Worm (Caenorhabditis elegans) whole organism, L1 larva: ENCODE measurements around the gene ubc-1.

Experiments used
- C16A3.4 ChIP-seq: fragments of 150-350 bp; optimal IDR thresholded peaks from 2 replicates; lab custom pipeline; 2014; ENCODE audit warnings: missing biosample characterization, missing genetic modification characterization
- C34B4.2 ChIP-seq: sonication (generic microtip); optimal IDR thresholded peaks from 2 replicates; lab custom pipeline; 2017; ENCODE audit warnings: mild to moderate bottlenecking, missing genetic modification characterization, missing compliant biosample characterization
- aly-2 ChIP-seq: fragments of 150-350 bp; optimal IDR thresholded peaks from 2 replicates; lab custom pipeline; 2014; ENCODE audit warnings: missing biosample characterization, missing genetic modification characterization
- ama-1 ChIP-seq: fragments of 150-350 bp; optimal IDR thresholded peaks from 2 replicates; lab custom pipeline; 2014
- blmp-1 ChIP-seq: fragments of 150-350 bp; optimal IDR thresholded peaks from 2 replicates; lab custom pipeline; 2014; ENCODE audit warnings: missing biosample characterization, missing genetic modification characterization
- ceh-8 ChIP-seq: fragments of 200-800 bp; sonication (Bioruptor generic); optimal IDR thresholded peaks from 2 replicates; lab custom pipeline; 2018; ENCODE audit warnings: mild to moderate bottlenecking, missing genetic modification characterization, moderate library complexity, missing compliant biosample characterization
- ceh-88 ChIP-seq: fragments of 200-800 bp; sonication (Bioruptor generic); IDR thresholded peaks from 2 replicates; pipeline ENCODE4 v1.3.6; 2022; ENCODE audit warnings: missing genetic modification characterization, missing compliant biosample characterization
- ceh-90 ChIP-seq: sonication (generic microtip); optimal IDR thresholded peaks from 2 replicates; lab custom pipeline; 2016; ENCODE audit warnings: missing genetic modification characterization, missing compliant biosample characterization
- ces-1 ChIP-seq: fragments of 150-350 bp; optimal IDR thresholded peaks from 2 replicates; lab custom pipeline; 2014; ENCODE audit warnings: missing biosample characterization, missing genetic modification reagents, missing genetic modification characterization
- efl-3 ChIP-seq: fragments of 200-800 bp; sonication (Bioruptor generic); optimal IDR thresholded peaks from 2 replicates; lab custom pipeline; 2018; ENCODE audit warnings: mild to moderate bottlenecking, missing genetic modification characterization, missing compliant biosample characterization
- egl-27 ChIP-seq, 2 experiments: fragments of 150-350 bp in 1 of 2; sonication (generic microtip); optimal IDR thresholded peaks; 3 replicates each; lab custom pipeline; 2017 to 2018; ENCODE audit warnings: missing biosample characterization in 2 of 2, missing genetic modification characterization in 2 of 2, missing genetic modification reagents in 2 of 2
- elt-2 ChIP-seq: sonication (generic microtip); optimal IDR thresholded peaks from 2 replicates; lab custom pipeline; 2016; ENCODE audit warnings: missing genetic modification characterization, mild to moderate bottlenecking, inconsistent platforms, missing compliant biosample characterization, missing genetic modification reagents
- elt-3 ChIP-seq, 6 experiments: fragments of 150-350 bp in 1 of 6; sonication (generic microtip); optimal IDR thresholded peaks; 2 replicates each; lab custom pipeline; 2017 to 2018; ENCODE audit warnings: missing biosample characterization in 6 of 6, missing genetic modification characterization in 6 of 6, inconsistent platforms in 1 of 6
- fkh-10 ChIP-seq: sonication (generic microtip); optimal IDR thresholded peaks from 2 replicates; lab custom pipeline; 2017; ENCODE audit warnings: missing biosample characterization, missing genetic modification reagents, missing genetic modification characterization
- fkh-4 ChIP-seq: sonication (generic microtip); optimal IDR thresholded peaks from 2 replicates; lab custom pipeline; 2016; ENCODE audit warnings: missing compliant biosample characterization, missing genetic modification characterization, borderline replicate concordance
- fos-1 ChIP-seq: fragments of 150-350 bp; optimal IDR thresholded peaks from 2 replicates; lab custom pipeline; 2014; ENCODE audit warnings: missing biosample characterization, missing genetic modification characterization
- hlh-4 ChIP-seq: sonication (generic microtip); optimal IDR thresholded peaks from 2 replicates; lab custom pipeline; 2016; ENCODE audit warnings: mild to moderate bottlenecking, missing genetic modification characterization, missing compliant biosample characterization
- irx-1 ChIP-seq: sonication (generic microtip); optimal IDR thresholded peaks from 2 replicates; lab custom pipeline; 2016; ENCODE audit warnings: missing genetic modification characterization, missing compliant biosample characterization
- isw-1 ChIP-seq: fragments of 200-800 bp; sonication (Bioruptor generic); IDR thresholded peaks from 2 replicates; pipeline ENCODE4 v1.3.6; 2022; ENCODE audit warnings: missing genetic modification characterization, missing compliant biosample characterization
- lin-14 ChIP-seq: fragments of 200-800 bp; sonication (Bioruptor generic); optimal IDR thresholded peaks from 2 replicates; lab custom pipeline; 2018; ENCODE audit warnings: mild to moderate bottlenecking, missing genetic modification characterization, moderate library complexity, missing compliant biosample characterization
- lin-15B ChIP-seq: fragments of 150-350 bp; sonication (generic microtip); optimal IDR thresholded peaks from 3 replicates; lab custom pipeline; 2014; ENCODE audit warnings: missing biosample characterization, missing genetic modification characterization
- lin-35 ChIP-seq, 2 experiments: fragments of 150-350 bp; optimal IDR thresholded peaks; 2 replicates each; lab custom pipeline; 2014; ENCODE audit warnings: missing biosample characterization in 2 of 2, missing genetic modification characterization in 2 of 2, missing genetic modification reagents in 2 of 2
- lin-39 ChIP-seq: fragments of 150-350 bp; optimal IDR thresholded peaks from 2 replicates; lab custom pipeline; 2014; ENCODE audit warnings: missing biosample characterization, missing genetic modification reagents, missing genetic modification characterization
- lir-3 ChIP-seq: sonication (generic microtip); optimal IDR thresholded peaks from 2 replicates; lab custom pipeline; 2016; ENCODE audit warnings: mild to moderate bottlenecking, missing genetic modification characterization, moderate library complexity, missing compliant biosample characterization; ENCODE audit not compliant: poor library complexity
- lsy-2 ChIP-seq, 2 experiments: fragments of 150-350 bp; optimal IDR thresholded peaks; 2 replicates each; lab custom pipeline; 2014; ENCODE audit warnings: missing biosample characterization in 2 of 2, missing genetic modification characterization in 2 of 2
- mdl-1 ChIP-seq, 2 experiments: fragments of 150-350 bp; optimal IDR thresholded peaks; 2 replicates each; lab custom pipeline; 2014 to 2017; ENCODE audit warnings: missing biosample characterization in 2 of 2, missing genetic modification characterization in 2 of 2, inconsistent platforms in 1 of 2
- mef-2 ChIP-seq: fragments of 150-350 bp; optimal IDR thresholded peaks from 2 replicates; lab custom pipeline; 2014; ENCODE audit warnings: missing biosample characterization, missing genetic modification characterization
- nhr-12 ChIP-seq: sonication (generic microtip); optimal IDR thresholded peaks from 2 replicates; lab custom pipeline; 2017; ENCODE audit warnings: missing biosample characterization, missing genetic modification characterization
- nhr-19 ChIP-seq: fragments of 200-800 bp; sonication (Bioruptor generic); conservative IDR thresholded peaks from 2 replicates; pipeline ENCODE4 v1.3.6; 2022; ENCODE audit warnings: missing genetic modification characterization, missing compliant biosample characterization
- nhr-20 ChIP-seq: sonication (generic microtip); optimal IDR thresholded peaks from 2 replicates; lab custom pipeline; 2016; ENCODE audit warnings: mild to moderate bottlenecking, missing genetic modification characterization, missing compliant biosample characterization
- nhr-71 ChIP-seq: sonication (generic microtip); optimal IDR thresholded peaks from 2 replicates; lab custom pipeline; 2016; ENCODE audit warnings: mild to moderate bottlenecking, missing genetic modification characterization, moderate library complexity, missing compliant biosample characterization
- nhr-76 ChIP-seq: sonication (generic microtip); optimal IDR thresholded peaks from 2 replicates; lab custom pipeline; 2017; ENCODE audit warnings: missing biosample characterization, missing genetic modification characterization
- nhr-77 ChIP-seq: fragments of 150-350 bp; optimal IDR thresholded peaks from 2 replicates; lab custom pipeline; 2014; ENCODE audit warnings: missing biosample characterization, missing genetic modification characterization
- nhr-84 ChIP-seq: sonication (generic microtip); optimal IDR thresholded peaks from 2 replicates; lab custom pipeline; 2017; ENCODE audit warnings: missing biosample characterization, missing genetic modification characterization
- nhr-85 ChIP-seq: sonication (generic microtip); peaks from one replicate; lab custom pipeline; 2016; ENCODE audit warnings: missing genetic modification characterization, inconsistent platforms, missing compliant biosample characterization
- nhr-90 ChIP-seq: sonication (generic microtip); optimal IDR thresholded peaks from 2 replicates; lab custom pipeline; 2016; ENCODE audit warnings: mild to moderate bottlenecking, missing genetic modification characterization, missing compliant biosample characterization; ENCODE audit not compliant: poor library complexity
- pag-3 ChIP-seq: sonication (generic microtip); optimal IDR thresholded peaks from 2 replicates; lab custom pipeline; 2017; ENCODE audit warnings: missing genetic modification characterization, mild to moderate bottlenecking, missing compliant biosample characterization, antibody characterized with exemption, borderline replicate concordance; ENCODE audit not compliant: insufficient read depth
- pax-3 ChIP-seq: fragments of 200-800 bp; sonication (Bioruptor generic); optimal IDR thresholded peaks from 2 replicates; lab custom pipeline; 2018; ENCODE audit warnings: mild to moderate bottlenecking, missing genetic modification characterization, moderate library complexity, missing compliant biosample characterization
- skn-1 ChIP-seq: fragments of 150-350 bp; optimal IDR thresholded peaks from 2 replicates; lab custom pipeline; 2014; ENCODE audit warnings: missing biosample characterization, missing genetic modification characterization
- snpc-4 ChIP-seq: fragments of 150-350 bp; optimal IDR thresholded peaks from 2 replicates; lab custom pipeline; 2014; ENCODE audit warnings: missing biosample characterization, missing genetic modification characterization
- snu-23 ChIP-seq: sonication (generic microtip); optimal IDR thresholded peaks from 2 replicates; lab custom pipeline; 2016; ENCODE audit warnings: missing genetic modification characterization, missing compliant biosample characterization
- sox-4 ChIP-seq: sonication (generic microtip); optimal IDR thresholded peaks from 2 replicates; lab custom pipeline; 2016; ENCODE audit warnings: missing genetic modification characterization, missing compliant biosample characterization
- tlp-1 ChIP-seq: fragments of 150-350 bp; optimal IDR thresholded peaks from 2 replicates; lab custom pipeline; 2014; ENCODE audit warnings: missing biosample characterization, missing genetic modification characterization
- unc-98 ChIP-seq: fragments of 200-800 bp; sonication (Bioruptor generic); IDR thresholded peaks from 2 replicates; pipeline ENCODE4 v1.3.6; 2022; ENCODE audit warnings: missing genetic modification characterization, missing compliant biosample characterization
- xbp-1 ChIP-seq: sonication (generic microtip); optimal IDR thresholded peaks from 2 replicates; lab custom pipeline; 2016; ENCODE audit warnings: missing genetic modification characterization, missing compliant biosample characterization
- ztf-11 ChIP-seq, 2 experiments: sonication (generic microtip); optimal IDR thresholded peaks; 2 replicates each; lab custom pipeline; 2016 to 2017; ENCODE audit warnings: missing genetic modification characterization in 2 of 2, missing biosample characterization in 1 of 2, missing compliant biosample characterization in 1 of 2

Gene ubc-1

DNA sequence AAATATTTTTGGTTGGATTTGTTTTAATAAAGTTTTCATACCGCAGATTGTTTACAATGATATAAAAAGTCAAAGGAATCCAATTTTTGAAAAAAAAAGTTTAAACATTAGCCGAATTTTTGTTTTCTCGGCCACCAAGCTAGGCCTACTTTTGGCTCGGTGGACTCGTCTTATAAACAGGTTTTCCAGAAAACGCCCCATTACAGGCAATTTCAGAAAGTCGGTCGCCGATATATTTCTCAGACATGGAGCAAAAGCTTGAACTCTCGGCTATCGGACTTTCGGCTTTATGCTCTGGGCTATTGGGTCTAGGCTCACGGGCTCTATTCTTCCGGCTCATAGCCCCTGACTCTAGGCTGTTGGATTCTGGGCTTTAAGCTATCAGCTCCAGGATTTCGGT lies 19.7 kb upstream of the ubc-1 start:
- no peak for TF ChIP-seq ceh-90
- TF ChIP-seq pag-3 (tag; lab: Kevin White, UChicago) = no peak
- TF ChIP-seq isw-1 = no peak
- TF ChIP-seq lin-39 (tag; lab: Kevin White, UChicago) = no peak

DNA sequence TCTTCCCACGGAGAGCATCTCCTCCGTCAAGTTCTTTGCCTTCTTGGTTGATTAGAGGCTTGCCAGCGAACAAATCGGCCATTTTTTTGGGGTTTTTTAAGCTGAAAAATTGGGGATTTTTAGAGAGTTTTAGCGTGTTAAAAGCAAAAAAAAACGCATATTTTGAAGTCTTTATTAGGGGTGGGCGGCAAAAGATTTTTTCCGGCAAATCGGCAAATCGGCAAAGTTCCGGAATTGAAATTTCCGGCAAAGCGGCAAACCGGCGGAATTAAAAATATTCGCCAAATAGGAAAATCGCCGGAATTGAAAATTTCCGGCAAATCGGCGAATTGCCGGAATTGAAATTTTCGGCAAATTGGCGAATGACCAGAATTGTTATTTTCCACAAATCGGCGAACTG lies 18.7 kb upstream of the ubc-1 start, which contains the start of gene C35B1.5:
Gene C35B1.5, minus strand, starts transcription at position 101 of the 400 bp plus-strand sequence.
- TF ChIP-seq C16A3.4 (tag; lab: Kevin White, UChicago) (no peak), ztf-11 (tag; optimal IDR thresholded peaks at IDR 0.05; lab: Kevin White, UChicago) (no peak), ceh-8 (GFP tag; lab: Kevin White, UChicago) (no peak), nhr-77 (tag; lab: Kevin White, UChicago) (no peak), lin-35 (GFP tag; optimal IDR thresholded peaks at IDR 0.05; lab: Kevin White, UChicago) (no peak), C34B4.2 (tag; lab: Kevin White, UChicago) (no peak), lsy-2 (tag; optimal IDR thresholded peaks at IDR 0.05; lab: Kevin White, UChicago) (no peak), ces-1 (GFP tag; lab: Kevin White, UChicago) (no peak), tlp-1 (tag; lab: Kevin White, UChicago) (no peak), aly-2 (no peak), lin-15B (no peak), unc-98 (GFP tag; lab: Robert Waterston, UW) (no peak), snpc-4 (tag; lab: Kevin White, UChicago) (no peak), isw-1 (no peak), nhr-12 (tag; lab: Kevin White, UChicago) (no peak), fkh-4 (tag; lab: Kevin White, UChicago) (no peak), mef-2 (tag; lab: Kevin White, UChicago) (no peak), xbp-1 (tag; lab: Kevin White, UChicago) (no peak)

DNA sequence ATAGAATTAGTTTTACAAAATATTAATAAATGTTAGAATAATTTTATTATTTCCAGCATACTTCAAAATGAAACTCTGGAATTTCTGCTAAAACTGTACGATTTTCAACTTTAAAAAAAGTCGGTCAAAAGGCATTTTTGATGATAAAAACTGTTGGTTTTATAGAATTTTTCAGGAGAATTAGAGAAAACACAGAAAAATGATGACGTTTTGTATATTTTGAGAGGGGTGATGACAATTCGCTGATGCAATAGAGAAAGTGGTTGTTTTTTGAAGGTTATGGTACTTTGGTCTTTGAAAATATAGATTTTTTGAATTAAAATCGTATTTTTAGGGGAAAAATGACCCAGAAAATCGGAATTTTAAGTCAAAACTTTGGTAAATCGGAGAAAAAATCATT lies 17.8 kb upstream of the ubc-1 start:
- TF ChIP-seq lin-14 (GFP tag; lab: Kevin White, UChicago) = no peak
- TF ChIP-seq nhr-85 (tag; lab: Kevin White, UChicago) = peak; percentile 83
- no peak for TF ChIP-seq elt-3 (tag; optimal IDR thresholded peaks at IDR 0.05; lab: Kevin White, UChicago)
- TF ChIP-seq skn-1 (tag; lab: Kevin White, UChicago) = peak; percentile 98
- TF ChIP-seq ztf-11 (tag; optimal IDR thresholded peaks at IDR 0.05; lab: Kevin White, UChicago) = no peak
- TF ChIP-seq nhr-84 (tag; lab: Kevin White, UChicago) = no peak
- no peak for TF ChIP-seq hlh-4 (tag; lab: Kevin White, UChicago)
- TF ChIP-seq elt-2 (tag; lab: Kevin White, UChicago) = peak; percentile 48
- TF ChIP-seq pax-3 = no peak
- TF ChIP-seq ceh-8 (GFP tag; lab: Kevin White, UChicago) = no peak
- TF ChIP-seq mdl-1 (tag; optimal IDR thresholded peaks at IDR 0.05; lab: Kevin White, UChicago) = no peak
- no peak for TF ChIP-seq ceh-88 (GFP tag; lab: Robert Waterston, UW)
- TF ChIP-seq fkh-10 = no peak
- TF ChIP-seq snu-23 = peak; percentile 27
- TF ChIP-seq lin-35 (GFP tag; optimal IDR thresholded peaks at IDR 0.05; lab: Kevin White, UChicago) = peak in 1 of 2 experiments; percentile 57
- no peak for TF ChIP-seq fos-1
- TF ChIP-seq nhr-90 (tag; lab: Kevin White, UChicago) = peak; percentile 7
- peak; percentile 28; the same call in 1 of the 2 replicates for TF ChIP-seq nhr-19 (GFP tag; lab: Robert Waterston, UW)
- TF ChIP-seq blmp-1 = peak; percentile 8
- TF ChIP-seq, all 84 proteins: peak for 8

ce11 chrIV:4085787-4086262 lies 17.0 kb upstream of the ubc-1 start, which contains the start of gene C35B1.2:
C35B1.2 (plus strand) TSS chrIV:4086212.
- TF ChIP-seq ama-1 (no peak), lir-3 (tag; lab: Kevin White, UChicago) (no peak), nhr-76 (tag; lab: Kevin White, UChicago) (no peak), blmp-1 (no peak), fkh-4 (tag; lab: Kevin White, UChicago) (no peak), nhr-84 (tag; lab: Kevin White, UChicago) (no peak), ztf-11 (tag; optimal IDR thresholded peaks at IDR 0.05; lab: Kevin White, UChicago) (no peak), egl-27 (tag; optimal IDR thresholded peaks at IDR 0.05; lab: Kevin White, UChicago) (no peak), irx-1 (tag; lab: Kevin White, UChicago) (no peak), nhr-20 (tag; lab: Kevin White, UChicago) (peak; percentile 11), nhr-71 (peak; percentile 43), hlh-4 (tag; lab: Kevin White, UChicago) (no peak), isw-1 (no peak), snu-23 (peak; percentile 41), efl-3 (no peak), C16A3.4 (tag; lab: Kevin White, UChicago) (no peak), nhr-77 (tag; lab: Kevin White, UChicago) (no peak), C34B4.2 (tag; lab: Kevin White, UChicago) (no peak), mef-2 (tag; lab: Kevin White, UChicago) (no peak), sox-4 (tag; lab: Kevin White, UChicago) (no peak), pag-3 (tag; lab: Kevin White, UChicago) (no peak)
